Worm (Caenorhabditis elegans) whole organism, L1 larva: ENCODE measurements around the gene dap-3.

Source experiments
- C04F5.9 ChIP-seq: sonication (generic microtip); optimal IDR thresholded peaks from 2 replicates; lab custom pipeline; 2016; ENCODE audit warnings: missing genetic modification characterization, missing compliant biosample characterization
- alr-1 ChIP-seq: fragments of 200-800 bp; sonication (Bioruptor generic); optimal IDR thresholded peaks from 2 replicates; lab custom pipeline; 2018; ENCODE audit warnings: borderline replicate concordance, mild to moderate bottlenecking, missing genetic modification characterization, missing compliant biosample characterization
- aly-2 ChIP-seq: fragments of 150-350 bp; optimal IDR thresholded peaks from 2 replicates; lab custom pipeline; 2014; ENCODE audit warnings: missing biosample characterization, missing genetic modification characterization
- blmp-1 ChIP-seq: fragments of 150-350 bp; optimal IDR thresholded peaks from 2 replicates; lab custom pipeline; 2014; ENCODE audit warnings: missing biosample characterization, missing genetic modification characterization
- ceh-63 ChIP-seq: fragments of 200-800 bp; sonication (Bioruptor generic); optimal IDR thresholded peaks from 2 replicates; lab custom pipeline; 2018; ENCODE audit warnings: mild to moderate bottlenecking, missing genetic modification characterization, missing compliant biosample characterization
- ceh-8 ChIP-seq: fragments of 200-800 bp; sonication (Bioruptor generic); optimal IDR thresholded peaks from 2 replicates; lab custom pipeline; 2018; ENCODE audit warnings: mild to moderate bottlenecking, missing genetic modification characterization, moderate library complexity, missing compliant biosample characterization
- ceh-88 ChIP-seq: fragments of 200-800 bp; sonication (Bioruptor generic); IDR thresholded peaks from 2 replicates; pipeline ENCODE4 v1.3.6; 2022; ENCODE audit warnings: missing genetic modification characterization, missing compliant biosample characterization
- ceh-90 ChIP-seq: sonication (generic microtip); optimal IDR thresholded peaks from 2 replicates; lab custom pipeline; 2016; ENCODE audit warnings: missing genetic modification characterization, missing compliant biosample characterization
- efl-3 ChIP-seq: fragments of 200-800 bp; sonication (Bioruptor generic); optimal IDR thresholded peaks from 2 replicates; lab custom pipeline; 2018; ENCODE audit warnings: mild to moderate bottlenecking, missing genetic modification characterization, missing compliant biosample characterization
- egl-13 ChIP-seq: sonication (generic microtip); optimal IDR thresholded peaks from 2 replicates; lab custom pipeline; 2016; ENCODE audit warnings: missing genotype, missing genetic modification reagents, missing genetic modification characterization, missing compliant biosample characterization
- fkh-10 ChIP-seq: sonication (generic microtip); optimal IDR thresholded peaks from 2 replicates; lab custom pipeline; 2017; ENCODE audit warnings: missing biosample characterization, missing genetic modification reagents, missing genetic modification characterization
- fkh-8 ChIP-seq: sonication (generic microtip); optimal IDR thresholded peaks from 2 replicates; lab custom pipeline; 2016; ENCODE audit warnings: mild to moderate bottlenecking, missing genetic modification characterization, missing compliant biosample characterization
- fos-1 ChIP-seq: fragments of 150-350 bp; optimal IDR thresholded peaks from 2 replicates; lab custom pipeline; 2014; ENCODE audit warnings: missing biosample characterization, missing genetic modification characterization
- hlh-4 ChIP-seq: sonication (generic microtip); optimal IDR thresholded peaks from 2 replicates; lab custom pipeline; 2016; ENCODE audit warnings: mild to moderate bottlenecking, missing genetic modification characterization, missing compliant biosample characterization
- hpl-2 ChIP-seq: fragments of 150-350 bp; optimal IDR thresholded peaks from 2 replicates; lab custom pipeline; 2014; ENCODE audit warnings: missing biosample characterization, missing genetic modification reagents, missing genetic modification characterization
- jun-1 ChIP-seq: fragments of 150-350 bp; optimal IDR thresholded peaks from 2 replicates; lab custom pipeline; 2014; ENCODE audit warnings: missing biosample characterization, missing genetic modification reagents, missing genetic modification characterization
- lin-14 ChIP-seq: fragments of 200-800 bp; sonication (Bioruptor generic); optimal IDR thresholded peaks from 2 replicates; lab custom pipeline; 2018; ENCODE audit warnings: mild to moderate bottlenecking, missing genetic modification characterization, moderate library complexity, missing compliant biosample characterization
- lin-39 ChIP-seq: fragments of 150-350 bp; optimal IDR thresholded peaks from 2 replicates; lab custom pipeline; 2014; ENCODE audit warnings: missing biosample characterization, missing genetic modification reagents, missing genetic modification characterization
- lir-3 ChIP-seq: sonication (generic microtip); optimal IDR thresholded peaks from 2 replicates; lab custom pipeline; 2016; ENCODE audit warnings: mild to moderate bottlenecking, missing genetic modification characterization, moderate library complexity, missing compliant biosample characterization; ENCODE audit not compliant: poor library complexity
- lsy-2 ChIP-seq, 2 experiments: fragments of 150-350 bp; optimal IDR thresholded peaks; 2 replicates each; lab custom pipeline; 2014; ENCODE audit warnings: missing biosample characterization in 2 of 2, missing genetic modification characterization in 2 of 2
- mab-9 ChIP-seq: fragments of 200-800 bp; sonication (Bioruptor generic); IDR thresholded peaks from 2 replicates; pipeline ENCODE4 v1.3.6; 2022; ENCODE audit warnings: missing genetic modification reagents, missing genetic modification characterization, missing compliant biosample characterization
- mdl-1 ChIP-seq, 2 experiments: fragments of 150-350 bp; optimal IDR thresholded peaks; 2 replicates each; lab custom pipeline; 2014 to 2017; ENCODE audit warnings: missing biosample characterization in 2 of 2, missing genetic modification characterization in 2 of 2, inconsistent platforms in 1 of 2
- mef-2 ChIP-seq: fragments of 150-350 bp; optimal IDR thresholded peaks from 2 replicates; lab custom pipeline; 2014; ENCODE audit warnings: missing biosample characterization, missing genetic modification characterization
- nhr-12 ChIP-seq: sonication (generic microtip); optimal IDR thresholded peaks from 2 replicates; lab custom pipeline; 2017; ENCODE audit warnings: missing biosample characterization, missing genetic modification characterization
- nhr-19 ChIP-seq: fragments of 200-800 bp; sonication (Bioruptor generic); conservative IDR thresholded peaks from 2 replicates; pipeline ENCODE4 v1.3.6; 2022; ENCODE audit warnings: missing genetic modification characterization, missing compliant biosample characterization
- nhr-20 ChIP-seq: sonication (generic microtip); optimal IDR thresholded peaks from 2 replicates; lab custom pipeline; 2016; ENCODE audit warnings: mild to moderate bottlenecking, missing genetic modification characterization, missing compliant biosample characterization
- nhr-237 ChIP-seq: fragments of 150-350 bp; optimal IDR thresholded peaks from 2 replicates; lab custom pipeline; 2014; ENCODE audit warnings: missing biosample characterization, missing genetic modification characterization
- nhr-28 ChIP-seq: fragments of 150-350 bp; optimal IDR thresholded peaks from 2 replicates; lab custom pipeline; 2014; ENCODE audit warnings: missing biosample characterization, missing genetic modification characterization
- nhr-47 ChIP-seq: sonication (generic microtip); optimal IDR thresholded peaks from 2 replicates; lab custom pipeline; 2016; ENCODE audit warnings: mild to moderate bottlenecking, missing genetic modification characterization, moderate library complexity, missing compliant biosample characterization
- nhr-76 ChIP-seq: sonication (generic microtip); optimal IDR thresholded peaks from 2 replicates; lab custom pipeline; 2017; ENCODE audit warnings: missing biosample characterization, missing genetic modification characterization
- nhr-77 ChIP-seq: fragments of 150-350 bp; optimal IDR thresholded peaks from 2 replicates; lab custom pipeline; 2014; ENCODE audit warnings: missing biosample characterization, missing genetic modification characterization
- nhr-85 ChIP-seq: sonication (generic microtip); peaks from one replicate; lab custom pipeline; 2016; ENCODE audit warnings: missing genetic modification characterization, inconsistent platforms, missing compliant biosample characterization
- nhr-90 ChIP-seq: sonication (generic microtip); optimal IDR thresholded peaks from 2 replicates; lab custom pipeline; 2016; ENCODE audit warnings: mild to moderate bottlenecking, missing genetic modification characterization, missing compliant biosample characterization; ENCODE audit not compliant: poor library complexity
- pqm-1 ChIP-seq: sonication (generic microtip); optimal IDR thresholded peaks from 3 replicates; lab custom pipeline; 2017; ENCODE audit warnings: missing biosample characterization, missing genetic modification characterization
- skn-1 ChIP-seq: fragments of 150-350 bp; optimal IDR thresholded peaks from 2 replicates; lab custom pipeline; 2014; ENCODE audit warnings: missing biosample characterization, missing genetic modification characterization
- snu-23 ChIP-seq: sonication (generic microtip); optimal IDR thresholded peaks from 2 replicates; lab custom pipeline; 2016; ENCODE audit warnings: missing genetic modification characterization, missing compliant biosample characterization
- sptf-1 ChIP-seq: fragments of 150-350 bp; optimal IDR thresholded peaks from 2 replicates; lab custom pipeline; 2014; ENCODE audit warnings: missing biosample characterization, missing genetic modification characterization
- swsn-7 ChIP-seq: sonication (generic microtip); optimal IDR thresholded peaks from 2 replicates; lab custom pipeline; 2016; ENCODE audit warnings: missing genetic modification characterization, missing compliant biosample characterization
- tlp-1 ChIP-seq: fragments of 150-350 bp; optimal IDR thresholded peaks from 2 replicates; lab custom pipeline; 2014; ENCODE audit warnings: missing biosample characterization, missing genetic modification characterization
- unc-130 ChIP-seq: fragments of 150-350 bp; optimal IDR thresholded peaks from 2 replicates; lab custom pipeline; 2017; ENCODE audit warnings: missing biosample characterization, missing genetic modification characterization, inconsistent platforms
- unc-86 ChIP-seq: sonication (generic microtip); optimal IDR thresholded peaks from 2 replicates; lab custom pipeline; 2016; ENCODE audit warnings: missing genetic modification characterization, missing compliant biosample characterization
- unc-98 ChIP-seq: fragments of 200-800 bp; sonication (Bioruptor generic); IDR thresholded peaks from 2 replicates; pipeline ENCODE4 v1.3.6; 2022; ENCODE audit warnings: missing genetic modification characterization, missing compliant biosample characterization
- xbp-1 ChIP-seq: sonication (generic microtip); optimal IDR thresholded peaks from 2 replicates; lab custom pipeline; 2016; ENCODE audit warnings: missing genetic modification characterization, missing compliant biosample characterization
- zag-1 ChIP-seq: fragments of 150-350 bp; optimal IDR thresholded peaks from 2 replicates; lab custom pipeline; 2014; ENCODE audit warnings: missing biosample characterization, missing genetic modification characterization
- zip-4 ChIP-seq: fragments of 200-800 bp; sonication (Bioruptor generic); optimal IDR thresholded peaks from 2 replicates; lab custom pipeline; 2018; ENCODE audit warnings: mild to moderate bottlenecking, missing genetic modification characterization, moderate library complexity, missing compliant biosample characterization

dap-3 gene

DNA sequence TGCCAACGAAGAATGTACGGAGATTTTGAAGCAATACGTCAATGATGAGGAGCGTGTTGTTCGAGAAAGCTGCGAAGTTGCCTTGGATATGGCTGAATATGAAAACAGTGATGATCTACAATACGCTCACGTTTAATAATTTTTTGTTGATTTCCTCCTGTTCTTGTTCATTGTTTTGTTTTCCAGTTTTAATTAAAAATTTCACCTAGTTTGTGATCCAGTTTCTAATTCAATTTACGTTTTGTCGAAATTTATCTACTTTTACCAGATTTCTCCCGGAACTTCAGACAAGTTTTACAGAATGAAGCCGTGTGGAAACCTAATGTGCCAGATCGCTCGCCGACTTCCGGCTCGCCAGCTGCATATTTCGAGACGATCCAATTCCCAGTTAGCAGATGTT is at the start of gene dap-3:
Gene dap-3, plus strand, starts transcription at position 301 of the 400 bp plus-strand sequence.
- no peak for TF ChIP-seq ceh-90 (tag; lab: Kevin White, UChicago)
- TF ChIP-seq, all 84 proteins: peak for 0

DNA sequence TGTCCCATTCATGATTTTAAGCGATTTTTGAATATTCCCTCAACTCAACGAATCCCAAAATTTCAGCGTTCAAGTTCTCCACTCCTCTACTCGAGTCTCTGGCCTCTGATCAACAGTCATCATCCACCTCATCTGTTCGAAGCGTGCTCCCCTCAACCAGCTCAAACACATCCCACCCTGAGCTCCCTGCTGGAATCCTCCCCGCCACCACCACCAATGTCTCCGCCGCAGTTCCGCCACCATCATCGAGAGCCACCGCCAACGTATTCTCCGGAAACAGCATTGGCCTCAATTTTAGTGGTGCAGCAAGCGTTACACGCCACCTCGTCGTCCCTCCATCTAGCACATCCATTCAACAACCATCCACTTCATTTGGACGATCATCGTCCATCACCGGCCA is 49.3 kb upstream of the dap-3 start:
- no peak for TF ChIP-seq mef-2

DNA sequence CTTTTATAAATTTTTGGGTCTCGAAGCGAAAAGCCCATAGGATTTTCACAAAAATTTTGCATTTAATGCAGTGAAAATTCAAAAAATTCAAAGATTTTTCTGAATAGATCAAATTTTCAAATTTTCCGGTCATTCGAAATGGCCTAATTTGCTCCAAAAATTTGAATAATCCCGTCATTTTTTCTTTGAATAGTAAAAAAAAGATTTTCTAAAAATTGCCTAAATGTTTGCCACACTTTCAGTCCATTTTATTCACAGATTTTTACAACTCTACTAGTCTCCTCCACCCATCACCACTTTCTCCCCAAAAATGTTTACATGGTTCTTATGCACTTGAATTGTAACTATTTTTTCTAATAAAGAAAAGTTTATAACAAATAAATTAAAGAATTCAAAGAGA is 46.9 kb upstream of the dap-3 start:
- TF ChIP-seq nhr-85 (tag; lab: Kevin White, UChicago) (peak; percentile 34), lir-3 (tag; lab: Kevin White, UChicago) (no peak)

- TF ChIP-seq C04F5.9 (no peak), lin-39 (tag; lab: Kevin White, UChicago) (no peak), nhr-20 (tag; lab: Kevin White, UChicago) (no peak), swsn-7 (tag; lab: Kevin White, UChicago) (no peak), unc-86 (no peak), tlp-1 (tag; lab: Kevin White, UChicago) (no peak), ceh-88 (no peak), pqm-1 (tag; lab: Kevin White, UChicago) (no peak), lsy-2 (tag; optimal IDR thresholded peaks at IDR 0.05; lab: Kevin White, UChicago) (no peak), nhr-12 (tag; lab: Kevin White, UChicago) (no peak), fkh-8 (tag; lab: Kevin White, UChicago) (no peak), sptf-1 (tag; lab: Kevin White, UChicago) (no peak), mdl-1 (tag; optimal IDR thresholded peaks at IDR 0.05; lab: Kevin White, UChicago) (no peak), nhr-90 (tag; lab: Kevin White, UChicago) (no peak), ceh-8 (GFP tag; lab: Kevin White, UChicago) (no peak), lin-14 (GFP tag; lab: Kevin White, UChicago) (no peak), snu-23 (no peak), hpl-2 (GFP tag; lab: Kevin White, UChicago) (no peak), zip-4 (GFP tag; lab: Kevin White, UChicago) (no peak)
- TF ChIP-seq, all 84 proteins: peak for 0
Measured at ce11 chrII:10537571-10537970, 43.4 kb upstream of the dap-3 start, which contains the start of gene R166.2. Gene R166.2, minus strand, starts transcription at chrII:10537671.

- TF ChIP-seq sptf-1 (tag; lab: Kevin White, UChicago): no peak
- peak; percentile 63 for TF ChIP-seq skn-1 (tag; lab: Kevin White, UChicago)
- peak; percentile 88 for TF ChIP-seq nhr-47 (tag; lab: Kevin White, UChicago)
- no peak for TF ChIP-seq nhr-28 (tag; lab: Kevin White, UChicago)
- peak; percentile 77; the same call in 1 of the 2 replicates for TF ChIP-seq mab-9 (GFP tag; lab: Robert Waterston, UW)
- no peak for TF ChIP-seq mef-2
- TF ChIP-seq nhr-77 (tag; lab: Kevin White, UChicago): peak; percentile 10
- no peak for TF ChIP-seq zag-1
- no peak for TF ChIP-seq hpl-2 (GFP tag; lab: Kevin White, UChicago)
- no peak for TF ChIP-seq nhr-237
- peak; percentile 80 for TF ChIP-seq egl-13 (tag; lab: Kevin White, UChicago)
- TF ChIP-seq alr-1 (tag; lab: Kevin White, UChicago): no peak
- TF ChIP-seq nhr-12 (tag; lab: Kevin White, UChicago): no peak
- TF ChIP-seq blmp-1: peak; percentile 26
- TF ChIP-seq unc-86: peak; percentile 58
- TF ChIP-seq jun-1 (tag; lab: Kevin White, UChicago): no peak
- TF ChIP-seq aly-2 (tag; lab: Kevin White, UChicago): no peak
- no peak for TF ChIP-seq unc-130
- TF ChIP-seq snu-23: peak; percentile 84
- TF ChIP-seq fos-1: peak; percentile 37
- TF ChIP-seq lin-14 (GFP tag; lab: Kevin White, UChicago): peak; percentile 71
- TF ChIP-seq fkh-10 (GFP tag; lab: Kevin White, UChicago): no peak
- TF ChIP-seq efl-3 (GFP tag; lab: Kevin White, UChicago): peak; percentile 56
- peak; percentile 81 for TF ChIP-seq xbp-1 (tag; lab: Kevin White, UChicago)
- peak; percentile 78 for TF ChIP-seq nhr-19 (GFP tag; lab: Robert Waterston, UW)
- TF ChIP-seq unc-98 (GFP tag; lab: Robert Waterston, UW): 0 out of 2 replicates have a peak, but pooled peaks have one; percentile 34
- no peak for TF ChIP-seq tlp-1 (tag; lab: Kevin White, UChicago)
- no peak for TF ChIP-seq ceh-63 (GFP tag; lab: Kevin White, UChicago)
- TF ChIP-seq nhr-76 (tag; lab: Kevin White, UChicago): no peak
- TF ChIP-seq hlh-4 (tag; lab: Kevin White, UChicago): peak; percentile 70
- peak; percentile 78 for TF ChIP-seq nhr-20 (tag; lab: Kevin White, UChicago)
Measured at ce11 chrII:10537988-10538387, 42.9 kb upstream of the dap-3 start.
